Worm (Caenorhabditis elegans) whole organism, L4 larva: ENCODE measurements around the gene K04G7.1.
A peak's percentile ranks its signal among the peaks of the same experiment; 100 is the strongest.

Experiments
- F49E8.2 ChIP-seq: sonication (generic microtip); optimal IDR thresholded peaks from 2 replicates; lab custom pipeline; 2016; ENCODE audit warnings: missing compliant biosample characterization, mild to moderate bottlenecking, missing genetic modification characterization, borderline replicate concordance
- T20F7.1 ChIP-seq: fragments of 200-800 bp; sonication (Bioruptor generic); optimal IDR thresholded peaks from 2 replicates; lab custom pipeline; 2018; ENCODE audit warnings: mild to moderate bottlenecking, missing genetic modification characterization, missing compliant biosample characterization
- Y105C5A.15 ChIP-seq: fragments of 200-800 bp; sonication (Bioruptor generic); IDR thresholded peaks from 2 replicates; pipeline ENCODE4 v1.3.6; 2022; ENCODE audit warnings: missing genetic modification characterization, missing compliant biosample characterization
- Y48G9A.11 ChIP-seq: fragments of 200-800 bp; sonication (Bioruptor generic); IDR thresholded peaks from 2 replicates; pipeline ENCODE4 v1.3.6; 2022; ENCODE audit warnings: missing genetic modification reagents, missing genetic modification characterization, missing compliant biosample characterization
- aha-1 ChIP-seq: fragments of 150-350 bp; peaks from one replicate; lab custom pipeline; 2014; ENCODE audit warnings: missing biosample characterization, missing genetic modification characterization
- arid-1 ChIP-seq: fragments of 200-800 bp; sonication (Bioruptor generic); conservative IDR thresholded peaks from 2 replicates; pipeline ENCODE4 v1.3.6; 2022; ENCODE audit warnings: missing genetic modification reagents, missing genetic modification characterization, missing compliant biosample characterization
- ces-1 ChIP-seq: fragments of 150-350 bp; sonication (generic microtip); optimal IDR thresholded peaks from 4 replicates; lab custom pipeline; 2014; ENCODE audit warnings: missing biosample characterization, missing genetic modification reagents, missing genetic modification characterization
- cey-2 ChIP-seq: sonication (generic microtip); optimal IDR thresholded peaks from 3 replicates; lab custom pipeline; 2017; ENCODE audit warnings: missing genetic modification characterization, mild to moderate bottlenecking, missing compliant biosample characterization, antibody characterized with exemption, borderline replicate concordance; ENCODE audit not compliant: insufficient read depth
- daf-16 ChIP-seq, 3 experiments: sonication (generic microtip); optimal IDR thresholded peaks; 2 replicates each; lab custom pipeline; 2016 to 2017; ENCODE audit warnings: missing genetic modification characterization in 3 of 3, missing genetic modification reagents in 3 of 3, mild to moderate bottlenecking in 2 of 3, missing compliant biosample characterization in 2 of 3, missing biosample characterization in 1 of 3, moderate library complexity in 1 of 3
- dmd-6 ChIP-seq: fragments of 200-800 bp; sonication (Bioruptor generic); IDR thresholded peaks from 2 replicates; pipeline ENCODE4 v1.3.6; 2022; ENCODE audit warnings: missing genetic modification reagents, missing genetic modification characterization, missing compliant biosample characterization
- dpl-1 ChIP-seq: fragments of 150-350 bp; optimal IDR thresholded peaks from 2 replicates; lab custom pipeline; 2014; ENCODE audit warnings: missing biosample characterization, missing genetic modification reagents, missing genetic modification characterization
- dve-1 ChIP-seq: sonication (generic microtip); optimal IDR thresholded peaks from 2 replicates; lab custom pipeline; 2017; ENCODE audit warnings: antibody characterized with exemption, mild to moderate bottlenecking, missing genetic modification characterization, missing compliant biosample characterization; ENCODE audit not compliant: insufficient read depth
- egl-43 ChIP-seq: fragments of 200-800 bp; sonication (Bioruptor generic); IDR thresholded peaks from 2 replicates; pipeline ENCODE4 v1.3.6; 2022; ENCODE audit warnings: missing genetic modification reagents, missing genetic modification characterization, missing compliant biosample characterization
- hif-1 ChIP-seq, 2 experiments: sonication (generic microtip); optimal IDR thresholded peaks; 2 replicates each; lab custom pipeline; 2016 to 2017; ENCODE audit warnings: missing compliant biosample characterization in 2 of 2, missing genetic modification characterization in 2 of 2, missing genetic modification reagents in 2 of 2, missing genotype in 2 of 2, mild to moderate bottlenecking in 1 of 2
- hlh-11 ChIP-seq: fragments of 200-800 bp; sonication (Bioruptor generic); optimal IDR thresholded peaks from 2 replicates; lab custom pipeline; 2018; ENCODE audit warnings: mild to moderate bottlenecking, missing genetic modification characterization, missing compliant biosample characterization
- hlh-30 ChIP-seq: sonication (generic microtip); optimal IDR thresholded peaks from 2 replicates; lab custom pipeline; 2017; ENCODE audit warnings: antibody characterized with exemption, mild to moderate bottlenecking, missing genetic modification characterization, missing compliant biosample characterization; ENCODE audit not compliant: insufficient read depth
- hmg-1.1 ChIP-seq: fragments of 200-800 bp; sonication (Bioruptor generic); IDR thresholded peaks from 2 replicates; pipeline ENCODE4 v1.3.6; 2022; ENCODE audit warnings: missing genetic modification reagents, missing genetic modification characterization, missing compliant biosample characterization
- jun-1 ChIP-seq: fragments of 150-350 bp; optimal IDR thresholded peaks from 2 replicates; lab custom pipeline; 2014; ENCODE audit warnings: missing biosample characterization, missing genetic modification reagents, missing genetic modification characterization
- lim-7 ChIP-seq: fragments of 200-800 bp; sonication (Bioruptor generic); IDR thresholded peaks from 2 replicates; pipeline ENCODE4 v1.3.6; 2022; ENCODE audit warnings: missing genetic modification characterization, missing compliant biosample characterization
- lin-1 ChIP-seq: fragments of 200-800 bp; sonication (Bioruptor generic); IDR thresholded peaks from 2 replicates; pipeline ENCODE4 v1.3.6; 2022; ENCODE audit warnings: missing genetic modification reagents, missing genetic modification characterization, missing compliant biosample characterization
- lin-13 ChIP-seq: fragments of 150-350 bp; optimal IDR thresholded peaks from 2 replicates; lab custom pipeline; 2014; ENCODE audit warnings: missing biosample characterization, missing genetic modification reagents, missing genetic modification characterization
- lin-38 ChIP-seq: fragments of 200-800 bp; sonication (Bioruptor generic); IDR thresholded peaks from 2 replicates; pipeline ENCODE4 v1.3.6; 2022; ENCODE audit warnings: missing genetic modification reagents, missing genetic modification characterization, missing compliant biosample characterization
- lin-39 ChIP-seq: fragments of 150-350 bp; optimal IDR thresholded peaks from 2 replicates; lab custom pipeline; 2014; ENCODE audit warnings: missing biosample characterization, missing genetic modification reagents, missing genetic modification characterization
- lsy-2 ChIP-seq, 2 experiments: fragments of 150-350 bp in 1 of 2; sonication (generic microtip) in 1 of 2; optimal IDR thresholded peaks; 2 replicates each; lab custom pipeline; 2014 to 2017; ENCODE audit warnings: missing biosample characterization in 2 of 2, missing genetic modification characterization in 2 of 2
- mdl-1 ChIP-seq, 2 experiments: fragments of 150-350 bp in 1 of 2; sonication (generic microtip) in 1 of 2; optimal IDR thresholded peaks; 2 replicates each; lab custom pipeline; 2014 to 2017; ENCODE audit warnings: missing biosample characterization in 2 of 2, missing genetic modification characterization in 2 of 2
- mep-1 ChIP-seq: fragments of 150-350 bp; sonication (generic microtip); optimal IDR thresholded peaks from 3 replicates; lab custom pipeline; 2014; ENCODE audit warnings: missing biosample characterization, missing genetic modification characterization
- mes-2 ChIP-seq: sonication (generic microtip); optimal IDR thresholded peaks from 2 replicates; lab custom pipeline; 2016; ENCODE audit warnings: missing genotype, mild to moderate bottlenecking, missing genetic modification characterization, missing compliant biosample characterization; ENCODE audit not compliant: poor library complexity, severe bottlenecking
- mxl-3 ChIP-seq: fragments of 200-800 bp; sonication (Bioruptor generic); optimal IDR thresholded peaks from 2 replicates; lab custom pipeline; 2018; ENCODE audit warnings: mild to moderate bottlenecking, missing genetic modification characterization, missing compliant biosample characterization
- nhr-10 ChIP-seq: fragments of 150-350 bp; optimal IDR thresholded peaks from 2 replicates; lab custom pipeline; 2014; ENCODE audit warnings: missing biosample characterization, missing genetic modification characterization
- nhr-11 ChIP-seq: fragments of 150-350 bp; optimal IDR thresholded peaks from 2 replicates; lab custom pipeline; 2014; ENCODE audit warnings: missing biosample characterization, missing genetic modification characterization
- nhr-28 ChIP-seq: fragments of 150-350 bp; optimal IDR thresholded peaks from 2 replicates; lab custom pipeline; 2014; ENCODE audit warnings: missing biosample characterization, missing genetic modification characterization
- nhr-48 ChIP-seq: sonication (generic microtip); optimal IDR thresholded peaks from 2 replicates; lab custom pipeline; 2016; ENCODE audit warnings: mild to moderate bottlenecking, missing genetic modification characterization, missing compliant biosample characterization
- nhr-6 ChIP-seq: fragments of 150-350 bp; optimal IDR thresholded peaks from 2 replicates; lab custom pipeline; 2014; ENCODE audit warnings: missing biosample characterization, missing genetic modification characterization
- nhr-77 ChIP-seq: fragments of 150-350 bp; optimal IDR thresholded peaks from 2 replicates; lab custom pipeline; 2014; ENCODE audit warnings: missing biosample characterization, missing genetic modification characterization
- pqm-1 ChIP-seq: sonication (generic microtip); optimal IDR thresholded peaks from 2 replicates; lab custom pipeline; 2017; ENCODE audit warnings: missing biosample characterization, missing genetic modification characterization
- rbr-2 ChIP-seq: sonication (generic microtip); optimal IDR thresholded peaks from 2 replicates; lab custom pipeline; 2016; ENCODE audit warnings: missing genotype, missing genetic modification characterization, missing compliant biosample characterization
- spr-3 ChIP-seq: fragments of 200-800 bp; sonication (Bioruptor generic); optimal IDR thresholded peaks from 2 replicates; lab custom pipeline; 2018; ENCODE audit warnings: mild to moderate bottlenecking, missing genetic modification characterization, missing compliant biosample characterization
- tra-1 ChIP-seq: fragments of 200-800 bp; sonication (Bioruptor generic); IDR thresholded peaks from 2 replicates; pipeline ENCODE4 v1.3.6; 2022; ENCODE audit warnings: missing genetic modification reagents, missing genetic modification characterization, missing compliant biosample characterization
- zfp-3 ChIP-seq: fragments of 200-800 bp; sonication (Bioruptor generic); conservative IDR thresholded peaks from 2 replicates; pipeline ENCODE4 v1.3.6; 2022; ENCODE audit warnings: missing genetic modification reagents, missing genetic modification characterization, missing compliant biosample characterization
- ztf-7 ChIP-seq: fragments of 150-350 bp; optimal IDR thresholded peaks from 2 replicates; lab custom pipeline; 2014; ENCODE audit warnings: missing biosample characterization, missing genetic modification characterization

The K04G7.1 gene

DNA sequence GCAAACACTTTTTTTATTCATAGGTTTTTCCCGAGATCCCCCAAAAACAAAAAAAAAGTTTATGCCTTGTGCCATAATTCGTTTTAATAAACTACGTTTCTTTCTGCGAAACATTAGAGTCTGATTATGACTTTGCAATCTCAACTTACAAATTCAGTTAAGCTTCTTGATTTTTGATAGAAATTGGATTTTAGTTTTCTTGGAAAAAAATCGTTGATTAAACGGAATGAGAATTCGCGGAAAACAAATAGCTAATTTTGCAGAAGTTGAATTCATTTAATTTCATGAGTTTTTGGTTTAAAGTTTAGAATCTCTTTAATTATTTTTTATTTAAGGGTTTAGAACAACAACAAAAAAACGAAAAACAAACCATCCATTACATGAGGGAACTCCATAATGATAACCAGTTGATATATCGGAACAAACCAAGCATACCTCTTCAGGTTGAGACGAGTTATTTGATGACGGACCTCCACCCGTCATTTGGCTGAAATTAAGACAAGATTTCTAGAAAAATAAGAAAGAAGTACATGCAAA, 47.5 kb upstream of the K04G7.1 start, which contains the start of gene nhr-10:
Gene nhr-10 (minus strand): TSS at position 487 of the 537 bp plus-strand sequence.
- TF ChIP-seq ces-1 (GFP tag; lab: Kevin White, UChicago) (peak; percentile 7), lsy-2 (tag; optimal IDR thresholded peaks at IDR 0.05; lab: Kevin White, UChicago) (peak in 1 of 2 experiments; percentile 44), F49E8.2 (tag; lab: Kevin White, UChicago) (no peak), spr-3 (GFP tag; lab: Kevin White, UChicago) (no peak), egl-43 (GFP tag; lab: Robert Waterston, UW) (0 out of 2 replicates have a peak, but pooled peaks have one; percentile 45), lin-39 (tag; lab: Kevin White, UChicago) (no peak), mdl-1 (tag; optimal IDR thresholded peaks at IDR 0.05; lab: Kevin White, UChicago) (no peak), nhr-11 (tag; lab: Kevin White, UChicago) (peak; percentile 34)
- TF ChIP-seq, all 104 proteins: peak for 4

DNA sequence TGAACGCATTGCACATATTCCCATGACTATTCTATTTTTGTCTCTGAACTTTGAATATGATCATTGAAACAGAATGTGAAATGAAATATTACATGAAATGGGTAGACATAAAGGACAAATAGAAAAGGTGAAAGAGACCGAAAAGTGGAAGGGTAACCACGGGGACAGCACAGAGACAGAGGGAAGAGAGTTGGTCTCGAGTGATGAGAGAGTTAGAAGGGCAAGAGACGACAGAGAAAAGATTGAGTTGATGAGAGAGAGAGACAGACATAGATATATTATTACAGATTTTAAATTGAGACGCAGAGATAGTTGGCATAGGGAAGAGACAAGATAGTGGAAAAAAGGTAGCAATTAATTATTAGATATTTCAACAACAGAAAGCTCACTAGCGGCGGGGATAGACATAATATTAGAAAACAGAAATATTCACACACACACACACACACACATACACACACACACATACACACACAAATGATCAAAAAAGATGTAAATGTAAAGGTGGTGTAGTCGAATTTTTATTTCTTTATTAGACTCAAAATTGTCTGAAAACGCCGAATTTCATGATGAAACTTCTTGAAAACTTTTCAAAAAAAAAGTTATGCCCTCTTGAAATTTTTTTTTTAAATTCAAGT, 45.8 kb upstream of the K04G7.1 start:
- peak; percentile 31 for TF ChIP-seq nhr-77 (tag; lab: Kevin White, UChicago)
- TF ChIP-seq hlh-30 (tag; lab: Kevin White, UChicago), result peak; percentile 94
- TF ChIP-seq hlh-11, result peak; percentile 81
- 0 out of 2 replicates have a peak, but pooled peaks have one; percentile 13 for TF ChIP-seq zfp-3 (GFP tag; lab: Robert Waterston, UW)
- TF ChIP-seq T20F7.1 (GFP tag; lab: Kevin White, UChicago), result no peak
- TF ChIP-seq Y48G9A.11 (GFP tag; lab: Robert Waterston, UW), result no peak
- peak; percentile 90 for TF ChIP-seq dve-1 (tag; lab: Kevin White, UChicago)
- peak; percentile 91 for TF ChIP-seq aha-1 (tag; lab: Kevin White, UChicago)
- no peak for TF ChIP-seq cey-2
- peak; percentile 79 for TF ChIP-seq mep-1 (tag; lab: Kevin White, UChicago)
- TF ChIP-seq nhr-11 (tag; lab: Kevin White, UChicago), result peak; percentile 9
- TF ChIP-seq mdl-1 (tag; optimal IDR thresholded peaks at IDR 0.05; lab: Kevin White, UChicago), result peak; percentile 46 to 71
- peak; percentile 88 for TF ChIP-seq nhr-10
- peak; percentile 16 for TF ChIP-seq ztf-7 (tag; lab: Kevin White, UChicago)
- peak; percentile 69 for TF ChIP-seq pqm-1 (tag; lab: Kevin White, UChicago)
- peak; percentile 87 for TF ChIP-seq nhr-28 (tag; lab: Kevin White, UChicago)
- peak; percentile 47 for TF ChIP-seq dpl-1 (GFP tag; lab: Kevin White, UChicago)
- TF ChIP-seq arid-1, result 0 out of 2 replicates have a peak, but pooled peaks have one; percentile 28
- TF ChIP-seq nhr-6 (tag; lab: Kevin White, UChicago), result peak; percentile 17
- TF ChIP-seq lin-38, result peak; percentile 22
- TF ChIP-seq rbr-2 (tag; lab: Kevin White, UChicago), result peak; percentile 34
- TF ChIP-seq jun-1 (tag; lab: Kevin White, UChicago), result no peak
- no peak for TF ChIP-seq daf-16 (GFP tag; optimal IDR thresholded peaks at IDR 0.05; lab: Kevin White, UChicago)
- TF ChIP-seq daf-16 (tag; optimal IDR thresholded peaks at IDR 0.05; lab: Kevin White, UChicago), result peak; percentile 67
- peak; percentile 61 for TF ChIP-seq hmg-1.1 (GFP tag; lab: Robert Waterston, UW)
- TF ChIP-seq mes-2 (tag; lab: Kevin White, UChicago), result peak; percentile 52
- peak; percentile 4 for TF ChIP-seq lin-13
- TF ChIP-seq lim-7 (GFP tag; lab: Robert Waterston, UW), result no peak
- no peak for TF ChIP-seq Y105C5A.15 (GFP tag; lab: Robert Waterston, UW)
- peak; percentile 74 for TF ChIP-seq mxl-3 (GFP tag; lab: Kevin White, UChicago)
- TF ChIP-seq tra-1 (GFP tag; lab: Robert Waterston, UW), result peak; percentile 46; the same call in 1 of the 2 replicates
- peak; percentile 33 for TF ChIP-seq nhr-48 (tag; lab: Kevin White, UChicago)
- TF ChIP-seq hif-1 (tag; optimal IDR thresholded peaks at IDR 0.05; lab: Kevin White, UChicago), result no peak
- 0 out of 2 replicates have a peak, but pooled peaks have one; percentile 26 for TF ChIP-seq lin-1
- TF ChIP-seq dmd-6 (GFP tag; lab: Robert Waterston, UW), result peak; percentile 77
- peak; percentile 50 to 80 for TF ChIP-seq lsy-2 (tag; optimal IDR thresholded peaks at IDR 0.05; lab: Kevin White, UChicago)
